Worm (Caenorhabditis elegans): Measurements from ENCODE around the gene Y49G5A.1.

ce11 chrV:5278001-5278400 is 9.2 kb downstream of the Y49G5A.1 start, which contains the start of gene B0238.9:
- no peak for TF ChIP-seq isw-1 (GFP tag; IDR thresholded peaks at IDR 0.05)
- no peak for TF ChIP-seq nhr-77 (tag; optimal IDR thresholded peaks at IDR 0.05)
- no peak for TF ChIP-seq egl-27 (tag; optimal IDR thresholded peaks at IDR 0.05)
- TF ChIP-seq ama-1 (optimal IDR thresholded peaks at IDR 0.05) = no peak
- no peak for TF ChIP-seq lir-3 (tag; optimal IDR thresholded peaks at IDR 0.05; ENCODE audit: poor library complexity)
- TF ChIP-seq ztf-4 (tag; optimal IDR thresholded peaks at IDR 0.05) = no peak
- TF ChIP-seq snpc-4 (tag; optimal IDR thresholded peaks at IDR 0.05) = no peak
- TF ChIP-seq nhr-84 (tag; optimal IDR thresholded peaks at IDR 0.05) = no peak
- no peak for TF ChIP-seq nhr-11 (tag; optimal IDR thresholded peaks at IDR 0.05)
- no peak for TF ChIP-seq mdl-1 (tag; optimal IDR thresholded peaks at IDR 0.05)
- no peak for TF ChIP-seq dpl-1 (GFP tag; optimal IDR thresholded peaks at IDR 0.05)
- TF ChIP-seq nhr-12 (tag; optimal IDR thresholded peaks at IDR 0.05) = no peak

All from whole organism, L1 larva.